Worm (Caenorhabditis elegans): ENCODE results near the gene T14B4.5.

DNA sequence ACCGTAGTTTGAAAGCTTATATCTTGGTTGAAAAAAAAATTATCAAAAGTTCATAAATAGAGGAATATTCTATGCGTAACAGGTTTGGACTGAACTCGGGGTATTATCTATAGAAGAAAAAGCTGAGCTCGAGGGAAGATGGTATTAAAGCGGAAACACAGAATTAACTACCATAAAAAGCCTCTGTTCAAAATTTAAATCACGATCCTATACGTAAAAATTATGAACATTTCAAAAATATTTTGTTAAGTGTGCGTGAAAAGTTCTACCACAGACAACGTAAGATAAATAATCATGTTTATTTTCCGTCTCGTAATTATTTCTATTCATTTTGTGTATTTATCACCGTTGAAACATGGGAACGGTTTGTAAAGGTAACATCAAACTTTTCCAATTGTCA is 29.7 kb downstream of the T14B4.5 start, which contains the start of gene F41G3.5:
- TF ChIP-seq unc-130 (GFP tag; optimal IDR thresholded peaks at IDR 0.05) (no peak), pha-4 (GFP tag; IDR thresholded peaks at IDR 0.05) (no peak), pha-4 (tag; optimal IDR thresholded peaks at IDR 0.05) (no peak), nhr-10 (tag; optimal IDR thresholded peaks at IDR 0.05) (no peak), daf-12 (tag; optimal IDR thresholded peaks at IDR 0.05) (no peak), madf-5 (GFP tag; IDR thresholded peaks at IDR 0.05) (no peak), unc-62 (GFP tag; optimal IDR thresholded peaks at IDR 0.05 in 1 of 2) (no peak), unc-62 (tag; optimal IDR thresholded peaks at IDR 0.05) (no peak), snpc-1.2 (GFP tag; IDR thresholded peaks at IDR 0.05) (no peak), nhr-76 (tag; optimal IDR thresholded peaks at IDR 0.05) (no peak)
